Fruit fly (Drosophila melanogaster) whole organism, prepupa: ENCODE data around the gene Nmd3.

Source experiments
- CG10669 ChIP-seq: fragments of 200-800 bp; sonication (Bioruptor generic); optimal IDR thresholded peaks from 3 replicates; lab custom pipeline; 2018; ENCODE audit warnings: missing biosample characterization, mild to moderate bottlenecking, missing genetic modification characterization, moderate library complexity
- Eip78C ChIP-seq: fragments of 200-800 bp; sonication (Bioruptor generic); peaks from one replicate; lab custom pipeline; 2016; ENCODE audit warnings: missing biosample characterization, missing genetic modification characterization
- Hr39 ChIP-seq: fragments of 200-800 bp; sonication (Bioruptor generic); optimal IDR thresholded peaks from 2 replicates; lab custom pipeline; 2016; ENCODE audit warnings: missing biosample characterization, missing genetic modification characterization
- Lpt ChIP-seq: fragments of 200-800 bp; sonication (Bioruptor generic); optimal IDR thresholded peaks from 3 replicates; lab custom pipeline; 2016; ENCODE audit warnings: missing biosample characterization, missing genetic modification characterization
- dac ChIP-seq: fragments of 200-800 bp; sonication (Bioruptor generic); optimal IDR thresholded peaks from 2 replicates; lab custom pipeline; 2017; ENCODE audit warnings: missing biosample characterization, mild to moderate bottlenecking, missing genetic modification characterization

DNA sequence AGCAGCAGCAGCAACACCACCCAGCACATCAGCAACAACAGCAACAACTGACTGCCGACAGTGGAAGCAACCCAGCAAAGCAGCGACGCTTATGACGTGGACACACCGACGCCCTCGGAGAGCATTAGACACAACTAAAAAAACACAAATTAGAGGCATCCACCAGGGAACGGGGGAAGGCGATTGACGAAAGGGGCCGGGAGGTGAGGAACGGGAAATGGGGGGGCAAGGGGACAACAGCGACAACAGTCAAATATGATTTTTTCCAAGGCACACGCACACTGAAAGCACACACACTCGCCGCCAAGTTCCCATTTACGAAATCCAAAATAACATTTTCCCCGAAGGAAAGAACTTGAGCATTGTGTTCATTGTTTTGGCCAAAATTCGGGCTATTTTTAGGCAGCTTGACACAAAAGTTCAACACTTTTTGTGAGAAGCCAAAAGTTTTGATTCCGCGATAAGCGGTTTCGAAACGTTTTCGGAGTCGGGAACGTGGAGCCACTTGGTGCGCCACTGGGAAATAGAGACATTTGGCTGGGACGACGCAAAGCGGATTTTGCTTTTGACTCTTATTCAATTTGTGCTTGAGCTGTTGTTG lies 24.3 kb upstream of the Nmd3 start:
- no peak for TF ChIP-seq Lpt (GFP tag; lab: Kevin White, UChicago)
- TF ChIP-seq dac (GFP tag; lab: Kevin White, UChicago), result no peak
- TF ChIP-seq Eip78C (GFP tag; lab: Kevin White, UChicago), result no peak
- no peak for TF ChIP-seq Hr39
- no peak for TF ChIP-seq CG10669 (GFP tag; lab: Kevin White, UChicago)
